Worm (Caenorhabditis elegans) whole organism, L4 larva: Measurements from ENCODE around the gene F56B3.4.

Source experiments
- F49E8.2 ChIP-seq: sonication (generic microtip); optimal IDR thresholded peaks from 2 replicates; lab custom pipeline; 2016; ENCODE audit warnings: missing compliant biosample characterization, mild to moderate bottlenecking, missing genetic modification characterization, borderline replicate concordance
- T20F7.1 ChIP-seq: fragments of 200-800 bp; sonication (Bioruptor generic); optimal IDR thresholded peaks from 2 replicates; lab custom pipeline; 2018; ENCODE audit warnings: mild to moderate bottlenecking, missing genetic modification characterization, missing compliant biosample characterization
- Y48G9A.11 ChIP-seq: fragments of 200-800 bp; sonication (Bioruptor generic); IDR thresholded peaks from 2 replicates; pipeline ENCODE4 v1.3.6; 2022; ENCODE audit warnings: missing genetic modification reagents, missing genetic modification characterization, missing compliant biosample characterization
- aha-1 ChIP-seq: fragments of 150-350 bp; peaks from one replicate; lab custom pipeline; 2014; ENCODE audit warnings: missing biosample characterization, missing genetic modification characterization
- ama-1 ChIP-seq: fragments of 150-350 bp; optimal IDR thresholded peaks from 2 replicates; lab custom pipeline; 2014; ENCODE audit warnings: inconsistent platforms, mixed read lengths
- ceh-20 ChIP-seq: fragments of 200-800 bp; sonication (Bioruptor generic); IDR thresholded peaks from 2 replicates; pipeline ENCODE4 v1.3.6; 2022; ENCODE audit warnings: missing genetic modification reagents, missing genetic modification characterization, missing compliant biosample characterization
- cey-2 ChIP-seq: sonication (generic microtip); optimal IDR thresholded peaks from 3 replicates; lab custom pipeline; 2017; ENCODE audit warnings: missing genetic modification characterization, mild to moderate bottlenecking, missing compliant biosample characterization, antibody characterized with exemption, borderline replicate concordance; ENCODE audit not compliant: insufficient read depth
- dmd-8 ChIP-seq: fragments of 200-800 bp; sonication (Bioruptor generic); IDR thresholded peaks from 2 replicates; pipeline ENCODE4 v1.3.6; 2022; ENCODE audit warnings: missing genetic modification characterization, missing compliant biosample characterization
- fos-1 ChIP-seq: fragments of 150-350 bp; optimal IDR thresholded peaks from 2 replicates; lab custom pipeline; 2014; ENCODE audit warnings: missing biosample characterization, missing genetic modification characterization
- gei-8 ChIP-seq: fragments of 200-800 bp; sonication (Bioruptor generic); optimal IDR thresholded peaks from 2 replicates; lab custom pipeline; 2018; ENCODE audit warnings: mild to moderate bottlenecking, missing genetic modification characterization, missing compliant biosample characterization
- hlh-30 ChIP-seq: sonication (generic microtip); optimal IDR thresholded peaks from 2 replicates; lab custom pipeline; 2017; ENCODE audit warnings: antibody characterized with exemption, mild to moderate bottlenecking, missing genetic modification characterization, missing compliant biosample characterization; ENCODE audit not compliant: insufficient read depth
- hmg-1.1 ChIP-seq: fragments of 200-800 bp; sonication (Bioruptor generic); IDR thresholded peaks from 2 replicates; pipeline ENCODE4 v1.3.6; 2022; ENCODE audit warnings: missing genetic modification reagents, missing genetic modification characterization, missing compliant biosample characterization
- lin-38 ChIP-seq: fragments of 200-800 bp; sonication (Bioruptor generic); IDR thresholded peaks from 2 replicates; pipeline ENCODE4 v1.3.6; 2022; ENCODE audit warnings: missing genetic modification reagents, missing genetic modification characterization, missing compliant biosample characterization
- lin-39 ChIP-seq: fragments of 150-350 bp; optimal IDR thresholded peaks from 2 replicates; lab custom pipeline; 2014; ENCODE audit warnings: missing biosample characterization, missing genetic modification reagents, missing genetic modification characterization
- lsy-2 ChIP-seq, 2 experiments: fragments of 150-350 bp in 1 of 2; sonication (generic microtip) in 1 of 2; optimal IDR thresholded peaks; 2 replicates each; lab custom pipeline; 2014 to 2017; ENCODE audit warnings: missing biosample characterization in 2 of 2, missing genetic modification characterization in 2 of 2
- mes-2 ChIP-seq: sonication (generic microtip); optimal IDR thresholded peaks from 2 replicates; lab custom pipeline; 2016; ENCODE audit warnings: missing genotype, mild to moderate bottlenecking, missing genetic modification characterization, missing compliant biosample characterization; ENCODE audit not compliant: poor library complexity, severe bottlenecking
- mxl-3 ChIP-seq: fragments of 200-800 bp; sonication (Bioruptor generic); optimal IDR thresholded peaks from 2 replicates; lab custom pipeline; 2018; ENCODE audit warnings: mild to moderate bottlenecking, missing genetic modification characterization, missing compliant biosample characterization
- nhr-10 ChIP-seq: fragments of 150-350 bp; optimal IDR thresholded peaks from 2 replicates; lab custom pipeline; 2014; ENCODE audit warnings: missing biosample characterization, missing genetic modification characterization
- nhr-25 ChIP-seq: sonication (generic microtip); optimal IDR thresholded peaks from 2 replicates; lab custom pipeline; 2017; ENCODE audit warnings: missing genetic modification characterization, mild to moderate bottlenecking, missing compliant biosample characterization, antibody characterized with exemption, moderate library complexity, borderline replicate concordance; ENCODE audit not compliant: insufficient read depth
- nhr-28 ChIP-seq: fragments of 150-350 bp; optimal IDR thresholded peaks from 2 replicates; lab custom pipeline; 2014; ENCODE audit warnings: missing biosample characterization, missing genetic modification characterization
- nhr-42 ChIP-seq: fragments of 200-800 bp; sonication (Bioruptor generic); IDR thresholded peaks from 2 replicates; pipeline ENCODE4 v1.3.6; 2022; ENCODE audit warnings: missing genetic modification characterization, missing compliant biosample characterization
- nhr-6 ChIP-seq: fragments of 150-350 bp; optimal IDR thresholded peaks from 2 replicates; lab custom pipeline; 2014; ENCODE audit warnings: missing biosample characterization, missing genetic modification characterization
- nhr-77 ChIP-seq: fragments of 150-350 bp; optimal IDR thresholded peaks from 2 replicates; lab custom pipeline; 2014; ENCODE audit warnings: missing biosample characterization, missing genetic modification characterization
- set-16 ChIP-seq: fragments of 200-800 bp; sonication (Bioruptor generic); IDR thresholded peaks from 2 replicates; pipeline ENCODE4 v1.3.6; 2022; ENCODE audit warnings: missing genetic modification reagents, missing genetic modification characterization, missing compliant biosample characterization
- snpc-4 ChIP-seq: fragments of 150-350 bp; optimal IDR thresholded peaks from 2 replicates; lab custom pipeline; 2014; ENCODE audit warnings: missing biosample characterization, missing genetic modification characterization
- unc-62 ChIP-seq, 3 experiments: fragments of 150-350 bp in 1 of 3; sonication (generic microtip); optimal IDR thresholded peaks in 2 of 3; peaks in 1 of 3; 1 replicate in 1 of 3; 2 replicates in 2 of 3; lab custom pipeline; 2014 to 2017; ENCODE audit warnings: missing biosample characterization in 3 of 3, missing genetic modification characterization in 3 of 3, missing genetic modification reagents in 3 of 3, missing genotype in 1 of 3
- zfp-3 ChIP-seq: fragments of 200-800 bp; sonication (Bioruptor generic); conservative IDR thresholded peaks from 2 replicates; pipeline ENCODE4 v1.3.6; 2022; ENCODE audit warnings: missing genetic modification reagents, missing genetic modification characterization, missing compliant biosample characterization

Gene F56B3.4

ce11 chrIV:763377-764063, 30.6 kb downstream of the F56B3.4 start, which contains the start of gene col-103 (continued):
- TF ChIP-seq mxl-3 (no peak), lin-39 (no peak), cey-2 (tag; lab: Kevin White, UChicago) (no peak), dmd-8 (GFP tag; lab: Robert Waterston, UW) (no peak), nhr-28 (tag; lab: Kevin White, UChicago) (peak; percentile 51), nhr-25 (tag; lab: Kevin White, UChicago) (peak; percentile 77), ceh-20 (GFP tag; lab: Robert Waterston, UW) (no peak)

DNA sequence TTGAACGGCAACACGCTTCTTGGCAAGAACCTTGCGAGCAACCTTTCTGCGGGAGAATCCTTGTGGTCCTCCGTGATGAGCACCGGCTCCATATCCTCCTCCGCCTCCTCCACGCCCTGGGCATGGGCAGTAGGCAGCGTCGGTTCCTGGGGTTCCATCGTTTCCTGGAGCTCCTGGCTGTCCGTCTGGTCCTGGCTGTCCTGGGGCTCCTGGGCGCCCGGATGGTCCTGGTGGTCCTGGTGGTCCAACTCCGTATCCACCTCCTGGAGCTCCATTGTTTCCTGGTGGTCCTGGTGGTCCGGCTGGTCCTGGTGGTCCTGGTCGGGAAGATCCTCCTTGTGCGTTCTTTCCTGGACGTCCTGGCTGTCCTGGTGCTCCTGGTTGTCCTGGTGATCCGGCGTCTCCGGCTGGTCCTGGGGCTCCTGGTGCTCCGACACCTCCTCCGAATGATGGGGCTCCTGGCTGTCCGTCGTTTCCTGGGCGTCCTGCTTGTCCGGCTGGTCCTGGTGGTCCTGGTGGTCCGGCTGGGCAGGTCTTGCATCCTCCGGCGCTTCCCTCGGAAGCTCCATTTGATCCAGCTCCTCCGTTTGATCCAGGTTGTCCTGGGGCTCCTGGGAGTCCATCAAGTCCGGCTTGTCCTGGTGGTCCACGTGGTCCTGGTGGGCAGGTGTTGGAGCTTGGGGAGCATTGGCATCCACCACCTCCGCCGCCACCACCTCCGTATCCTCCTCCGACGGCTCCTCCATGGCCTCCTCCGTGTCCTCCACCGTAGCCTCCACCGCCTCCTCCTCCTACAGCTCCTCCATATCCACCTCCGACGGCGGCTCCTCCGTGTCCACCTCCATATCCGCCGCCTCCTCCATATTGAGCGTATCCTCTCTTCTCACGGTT, 31.3 kb downstream of the F56B3.4 start:
- TF ChIP-seq F49E8.2 (tag; lab: Kevin White, UChicago) (no peak), set-16 (peak; percentile 96), mxl-3 (no peak), lin-38 (0 out of 2 replicates have a peak, but pooled peaks have one; percentile 9)

DNA sequence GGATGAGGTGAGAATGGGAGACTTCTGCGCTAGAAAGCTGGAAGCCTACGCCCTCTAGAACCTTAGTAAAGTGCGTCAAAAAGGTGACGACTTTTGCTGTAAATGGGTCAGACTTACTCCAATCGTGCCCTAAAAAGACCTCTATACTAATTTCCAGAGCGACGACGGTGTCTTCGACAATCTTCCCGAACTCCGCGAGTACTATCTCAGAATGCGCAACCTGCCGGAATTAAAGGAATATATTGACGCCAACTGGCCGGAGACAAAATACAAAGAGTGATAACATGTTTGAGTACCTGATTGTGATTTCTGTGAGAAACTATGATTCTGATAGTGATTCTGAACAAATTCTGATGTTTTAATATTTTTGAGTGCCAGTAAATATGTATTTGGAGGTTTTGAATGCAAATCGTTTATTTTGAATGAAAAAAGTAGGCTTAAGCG, 32.0 kb downstream of the F56B3.4 start:
- TF ChIP-seq nhr-25 (tag; lab: Kevin White, UChicago): peak; percentile 32
- no peak for TF ChIP-seq hlh-30 (tag; lab: Kevin White, UChicago)
- peak; percentile 73 for TF ChIP-seq aha-1 (tag; lab: Kevin White, UChicago)
- no peak for TF ChIP-seq nhr-42 (GFP tag; lab: Robert Waterston, UW)
- TF ChIP-seq fos-1 (tag; lab: Kevin White, UChicago): no peak
- no peak for TF ChIP-seq F49E8.2 (tag; lab: Kevin White, UChicago)
- peak; percentile 6 for TF ChIP-seq mes-2 (tag; lab: Kevin White, UChicago)
- TF ChIP-seq zfp-3 (GFP tag; lab: Robert Waterston, UW): 0 out of 2 replicates have a peak, but pooled peaks have one; percentile 68
- peak; percentile 91 for TF ChIP-seq ama-1 (lab: Kevin White, UChicago)
- TF ChIP-seq snpc-4 (tag; lab: Kevin White, UChicago): no peak
- no peak for TF ChIP-seq hmg-1.1 (GFP tag; lab: Robert Waterston, UW)
- 0 out of 2 replicates have a peak, but pooled peaks have one; percentile 12 for TF ChIP-seq Y48G9A.11 (GFP tag; lab: Robert Waterston, UW)
- no peak for TF ChIP-seq nhr-6 (tag; lab: Kevin White, UChicago)
- TF ChIP-seq nhr-10: peak; percentile 31
- TF ChIP-seq unc-62 (GFP tag; optimal IDR thresholded peaks at IDR 0.05 in 1 of 2; lab: Kevin White, UChicago): peak in 1 of 2 experiments; percentile 92
- no peak for TF ChIP-seq unc-62 (tag; optimal IDR thresholded peaks at IDR 0.05; lab: Kevin White, UChicago)
- TF ChIP-seq nhr-77 (tag; lab: Kevin White, UChicago): peak; percentile 40
- TF ChIP-seq gei-8 (GFP tag; lab: Kevin White, UChicago): no peak

DNA sequence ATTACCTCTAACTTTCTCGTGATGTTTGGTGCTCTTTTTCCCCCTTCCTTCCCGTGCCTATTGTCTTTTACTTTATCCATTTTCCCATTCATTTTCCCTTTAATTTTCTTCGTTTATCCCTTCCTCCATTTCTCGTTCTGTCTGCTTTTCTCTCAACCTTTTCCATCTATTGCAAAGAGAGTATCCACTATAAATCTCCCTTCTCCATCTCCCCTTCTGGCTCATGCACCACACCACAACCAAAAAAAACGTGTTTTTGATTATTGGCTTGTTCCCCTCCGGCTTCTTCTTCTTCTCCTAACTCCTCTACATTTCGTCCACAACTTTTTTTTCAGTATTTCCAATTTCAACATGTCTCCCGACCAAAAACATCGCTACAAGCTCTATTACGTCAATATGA, 33.8 kb downstream of the F56B3.4 start, which contains the start of gene gst-40:
gst-40 (plus strand) TSS at position 236 of the 400 bp plus-strand sequence.
- peak; percentile 63 for TF ChIP-seq aha-1 (tag; lab: Kevin White, UChicago)
- TF ChIP-seq hmg-1.1 (GFP tag; lab: Robert Waterston, UW): 0 out of 2 replicates have a peak, but pooled peaks have one; percentile 26
- no peak for TF ChIP-seq T20F7.1 (GFP tag; lab: Kevin White, UChicago)
- TF ChIP-seq, all 104 proteins: peak for 2

ce11 chrIV:757548-757947, 36.5 kb downstream of the F56B3.4 start:
- peak in 1 of 2 experiments; percentile 47 for TF ChIP-seq unc-62 (GFP tag; optimal IDR thresholded peaks at IDR 0.05 in 1 of 2; lab: Kevin White, UChicago)
- TF ChIP-seq unc-62 (tag; optimal IDR thresholded peaks at IDR 0.05; lab: Kevin White, UChicago): no peak
- TF ChIP-seq set-16: no peak
- TF ChIP-seq lsy-2 (tag; optimal IDR thresholded peaks at IDR 0.05; lab: Kevin White, UChicago): no peak
- peak; percentile 63 for TF ChIP-seq aha-1 (tag; lab: Kevin White, UChicago)
